Worm (Caenorhabditis elegans) whole organism, L1 larva: Measurements from ENCODE around the gene ZK154.1.
A peak's percentile ranks its signal among the peaks of the same experiment; 100 is the strongest.

Source experiments
- C04F5.9 ChIP-seq: sonication (generic microtip); optimal IDR thresholded peaks from 2 replicates; lab custom pipeline; 2016; ENCODE audit warnings: missing genetic modification characterization, missing compliant biosample characterization
- C34B4.2 ChIP-seq: sonication (generic microtip); optimal IDR thresholded peaks from 2 replicates; lab custom pipeline; 2017; ENCODE audit warnings: mild to moderate bottlenecking, missing genetic modification characterization, missing compliant biosample characterization
- F16B12.6 ChIP-seq: fragments of 150-350 bp; optimal IDR thresholded peaks from 2 replicates; lab custom pipeline; 2014; ENCODE audit warnings: missing biosample characterization, missing genetic modification characterization
- aha-1 ChIP-seq: fragments of 150-350 bp; optimal IDR thresholded peaks from 2 replicates; lab custom pipeline; 2014; ENCODE audit warnings: missing biosample characterization, missing genetic modification characterization
- alr-1 ChIP-seq: fragments of 200-800 bp; sonication (Bioruptor generic); optimal IDR thresholded peaks from 2 replicates; lab custom pipeline; 2018; ENCODE audit warnings: borderline replicate concordance, mild to moderate bottlenecking, missing genetic modification characterization, missing compliant biosample characterization
- ceh-63 ChIP-seq: fragments of 200-800 bp; sonication (Bioruptor generic); optimal IDR thresholded peaks from 2 replicates; lab custom pipeline; 2018; ENCODE audit warnings: mild to moderate bottlenecking, missing genetic modification characterization, missing compliant biosample characterization
- ceh-8 ChIP-seq: fragments of 200-800 bp; sonication (Bioruptor generic); optimal IDR thresholded peaks from 2 replicates; lab custom pipeline; 2018; ENCODE audit warnings: mild to moderate bottlenecking, missing genetic modification characterization, moderate library complexity, missing compliant biosample characterization
- ceh-82 ChIP-seq, 3 experiments: fragments of 150-350 bp in 1 of 3; sonication (generic microtip) in 2 of 3; optimal IDR thresholded peaks; 2 replicates each; lab custom pipeline; 2014 to 2017; ENCODE audit warnings: missing biosample characterization in 3 of 3, missing genetic modification characterization in 3 of 3
- ces-1 ChIP-seq: fragments of 150-350 bp; optimal IDR thresholded peaks from 2 replicates; lab custom pipeline; 2014; ENCODE audit warnings: missing biosample characterization, missing genetic modification reagents, missing genetic modification characterization
- dpl-1 ChIP-seq, 3 experiments: fragments of 150-350 bp in 2 of 3; sonication (generic microtip) in 1 of 3; optimal IDR thresholded peaks; 2 replicates each; lab custom pipeline; 2014 to 2017; ENCODE audit warnings: missing biosample characterization in 3 of 3, missing genetic modification characterization in 3 of 3, missing genetic modification reagents in 3 of 3
- efl-1 ChIP-seq, 4 experiments: fragments of 150-350 bp; optimal IDR thresholded peaks in 3 of 4; peaks in 1 of 4; 1 replicate in 1 of 4; 2 replicates in 3 of 4; lab custom pipeline; 2014; ENCODE audit warnings: missing biosample characterization in 2 of 4, missing genetic modification characterization in 2 of 4, missing genetic modification reagents in 2 of 4
- egl-27 ChIP-seq, 2 experiments: fragments of 150-350 bp in 1 of 2; sonication (generic microtip); optimal IDR thresholded peaks; 3 replicates each; lab custom pipeline; 2017 to 2018; ENCODE audit warnings: missing biosample characterization in 2 of 2, missing genetic modification characterization in 2 of 2, missing genetic modification reagents in 2 of 2
- elt-2 ChIP-seq: sonication (generic microtip); optimal IDR thresholded peaks from 2 replicates; lab custom pipeline; 2016; ENCODE audit warnings: missing genetic modification characterization, mild to moderate bottlenecking, inconsistent platforms, missing compliant biosample characterization, missing genetic modification reagents
- elt-3 ChIP-seq, 6 experiments: fragments of 150-350 bp in 1 of 6; sonication (generic microtip); optimal IDR thresholded peaks; 2 replicates each; lab custom pipeline; 2017 to 2018; ENCODE audit warnings: missing biosample characterization in 6 of 6, missing genetic modification characterization in 6 of 6, inconsistent platforms in 1 of 6
- fkh-10 ChIP-seq: sonication (generic microtip); optimal IDR thresholded peaks from 2 replicates; lab custom pipeline; 2017; ENCODE audit warnings: missing biosample characterization, missing genetic modification reagents, missing genetic modification characterization
- grh-1 ChIP-seq: fragments of 200-800 bp; sonication (Bioruptor generic); IDR thresholded peaks from 2 replicates; pipeline ENCODE4 v1.3.6; 2022; ENCODE audit warnings: missing genetic modification reagents, missing genetic modification characterization, missing compliant biosample characterization
- isw-1 ChIP-seq: fragments of 200-800 bp; sonication (Bioruptor generic); IDR thresholded peaks from 2 replicates; pipeline ENCODE4 v1.3.6; 2022; ENCODE audit warnings: missing genetic modification characterization, missing compliant biosample characterization
- jun-1 ChIP-seq: fragments of 150-350 bp; optimal IDR thresholded peaks from 2 replicates; lab custom pipeline; 2014; ENCODE audit warnings: missing biosample characterization, missing genetic modification reagents, missing genetic modification characterization
- lin-14 ChIP-seq: fragments of 200-800 bp; sonication (Bioruptor generic); optimal IDR thresholded peaks from 2 replicates; lab custom pipeline; 2018; ENCODE audit warnings: mild to moderate bottlenecking, missing genetic modification characterization, moderate library complexity, missing compliant biosample characterization
- lin-15B ChIP-seq: fragments of 150-350 bp; sonication (generic microtip); optimal IDR thresholded peaks from 3 replicates; lab custom pipeline; 2014; ENCODE audit warnings: missing biosample characterization, missing genetic modification characterization
- lin-35 ChIP-seq, 2 experiments: fragments of 150-350 bp; optimal IDR thresholded peaks; 2 replicates each; lab custom pipeline; 2014; ENCODE audit warnings: missing biosample characterization in 2 of 2, missing genetic modification characterization in 2 of 2, missing genetic modification reagents in 2 of 2
- lin-39 ChIP-seq: fragments of 150-350 bp; optimal IDR thresholded peaks from 2 replicates; lab custom pipeline; 2014; ENCODE audit warnings: missing biosample characterization, missing genetic modification reagents, missing genetic modification characterization
- lir-3 ChIP-seq: sonication (generic microtip); optimal IDR thresholded peaks from 2 replicates; lab custom pipeline; 2016; ENCODE audit warnings: mild to moderate bottlenecking, missing genetic modification characterization, moderate library complexity, missing compliant biosample characterization; ENCODE audit not compliant: poor library complexity
- mab-9 ChIP-seq: fragments of 200-800 bp; sonication (Bioruptor generic); IDR thresholded peaks from 2 replicates; pipeline ENCODE4 v1.3.6; 2022; ENCODE audit warnings: missing genetic modification reagents, missing genetic modification characterization, missing compliant biosample characterization
- mef-2 ChIP-seq: fragments of 150-350 bp; optimal IDR thresholded peaks from 2 replicates; lab custom pipeline; 2014; ENCODE audit warnings: missing biosample characterization, missing genetic modification characterization
- mep-1 ChIP-seq: fragments of 150-350 bp; optimal IDR thresholded peaks from 2 replicates; lab custom pipeline; 2014; ENCODE audit warnings: missing biosample characterization, missing genetic modification characterization
- nhr-11 ChIP-seq: fragments of 150-350 bp; optimal IDR thresholded peaks from 2 replicates; lab custom pipeline; 2014; ENCODE audit warnings: missing biosample characterization, missing genetic modification characterization
- nhr-19 ChIP-seq: fragments of 200-800 bp; sonication (Bioruptor generic); conservative IDR thresholded peaks from 2 replicates; pipeline ENCODE4 v1.3.6; 2022; ENCODE audit warnings: missing genetic modification characterization, missing compliant biosample characterization
- nhr-28 ChIP-seq: fragments of 150-350 bp; optimal IDR thresholded peaks from 2 replicates; lab custom pipeline; 2014; ENCODE audit warnings: missing biosample characterization, missing genetic modification characterization
- nhr-71 ChIP-seq: sonication (generic microtip); optimal IDR thresholded peaks from 2 replicates; lab custom pipeline; 2016; ENCODE audit warnings: mild to moderate bottlenecking, missing genetic modification characterization, moderate library complexity, missing compliant biosample characterization
- nhr-77 ChIP-seq: fragments of 150-350 bp; optimal IDR thresholded peaks from 2 replicates; lab custom pipeline; 2014; ENCODE audit warnings: missing biosample characterization, missing genetic modification characterization
- nhr-85 ChIP-seq: sonication (generic microtip); peaks from one replicate; lab custom pipeline; 2016; ENCODE audit warnings: missing genetic modification characterization, inconsistent platforms, missing compliant biosample characterization
- nhr-90 ChIP-seq: sonication (generic microtip); optimal IDR thresholded peaks from 2 replicates; lab custom pipeline; 2016; ENCODE audit warnings: mild to moderate bottlenecking, missing genetic modification characterization, missing compliant biosample characterization; ENCODE audit not compliant: poor library complexity
- pag-3 ChIP-seq: sonication (generic microtip); optimal IDR thresholded peaks from 2 replicates; lab custom pipeline; 2017; ENCODE audit warnings: missing genetic modification characterization, mild to moderate bottlenecking, missing compliant biosample characterization, antibody characterized with exemption, borderline replicate concordance; ENCODE audit not compliant: insufficient read depth
- pax-3 ChIP-seq: fragments of 200-800 bp; sonication (Bioruptor generic); optimal IDR thresholded peaks from 2 replicates; lab custom pipeline; 2018; ENCODE audit warnings: mild to moderate bottlenecking, missing genetic modification characterization, moderate library complexity, missing compliant biosample characterization
- pqm-1 ChIP-seq: sonication (generic microtip); optimal IDR thresholded peaks from 3 replicates; lab custom pipeline; 2017; ENCODE audit warnings: missing biosample characterization, missing genetic modification characterization
- rnt-1 ChIP-seq: sonication (generic microtip); optimal IDR thresholded peaks from 2 replicates; lab custom pipeline; 2016; ENCODE audit warnings: mild to moderate bottlenecking, missing genetic modification characterization, moderate library complexity, missing compliant biosample characterization
- skn-1 ChIP-seq: fragments of 150-350 bp; optimal IDR thresholded peaks from 2 replicates; lab custom pipeline; 2014; ENCODE audit warnings: missing biosample characterization, missing genetic modification characterization
- snpc-4 ChIP-seq: fragments of 150-350 bp; optimal IDR thresholded peaks from 2 replicates; lab custom pipeline; 2014; ENCODE audit warnings: missing biosample characterization, missing genetic modification characterization
- snu-23 ChIP-seq: sonication (generic microtip); optimal IDR thresholded peaks from 2 replicates; lab custom pipeline; 2016; ENCODE audit warnings: missing genetic modification characterization, missing compliant biosample characterization
- sox-4 ChIP-seq: sonication (generic microtip); optimal IDR thresholded peaks from 2 replicates; lab custom pipeline; 2016; ENCODE audit warnings: missing genetic modification characterization, missing compliant biosample characterization
- sptf-1 ChIP-seq: fragments of 150-350 bp; optimal IDR thresholded peaks from 2 replicates; lab custom pipeline; 2014; ENCODE audit warnings: missing biosample characterization, missing genetic modification characterization
- swsn-7 ChIP-seq: sonication (generic microtip); optimal IDR thresholded peaks from 2 replicates; lab custom pipeline; 2016; ENCODE audit warnings: missing genetic modification characterization, missing compliant biosample characterization
- tbx-2 ChIP-seq: sonication (generic microtip); optimal IDR thresholded peaks from 2 replicates; lab custom pipeline; 2016; ENCODE audit warnings: missing genetic modification characterization, missing compliant biosample characterization
- unc-130 ChIP-seq: fragments of 150-350 bp; optimal IDR thresholded peaks from 2 replicates; lab custom pipeline; 2017; ENCODE audit warnings: missing biosample characterization, missing genetic modification characterization, inconsistent platforms
- vab-15 ChIP-seq: sonication (generic microtip); optimal IDR thresholded peaks from 2 replicates; lab custom pipeline; 2017; ENCODE audit warnings: missing genotype, mild to moderate bottlenecking, missing genetic modification characterization, missing compliant biosample characterization
- zag-1 ChIP-seq: fragments of 150-350 bp; optimal IDR thresholded peaks from 2 replicates; lab custom pipeline; 2014; ENCODE audit warnings: missing biosample characterization, missing genetic modification characterization
- ztf-11 ChIP-seq, 2 experiments: sonication (generic microtip); optimal IDR thresholded peaks; 2 replicates each; lab custom pipeline; 2016 to 2017; ENCODE audit warnings: missing genetic modification characterization in 2 of 2, missing biosample characterization in 1 of 2, missing compliant biosample characterization in 1 of 2
- ztf-4 ChIP-seq: fragments of 150-350 bp; optimal IDR thresholded peaks from 2 replicates; lab custom pipeline; 2014; ENCODE audit warnings: missing biosample characterization, missing genetic modification characterization

ZK154.1 gene

ce11 chrX:7814747-7815146 is 35.4 kb downstream of the ZK154.1 start (continued):
- TF ChIP-seq mab-9 (GFP tag; lab: Robert Waterston, UW), result no peak
- peak; percentile 53 for TF ChIP-seq nhr-19
- no peak for TF ChIP-seq swsn-7 (tag; lab: Kevin White, UChicago)
- no peak for TF ChIP-seq egl-27 (tag; optimal IDR thresholded peaks at IDR 0.05; lab: Kevin White, UChicago)
- no peak for TF ChIP-seq ceh-63 (GFP tag; lab: Kevin White, UChicago)
- TF ChIP-seq pax-3 (tag; lab: Kevin White, UChicago), result no peak
- TF ChIP-seq zag-1, result no peak
- TF ChIP-seq efl-1 (optimal IDR thresholded peaks at IDR 0.05; lab: Kevin White, UChicago), result peak; percentile 19 to 28
- TF ChIP-seq efl-1 (GFP tag; optimal IDR thresholded peaks at IDR 0.05 in 1 of 2; lab: Kevin White, UChicago), result peak in 1 of 2 experiments; percentile 74
- TF ChIP-seq skn-1 (tag; lab: Kevin White, UChicago), result no peak
- TF ChIP-seq isw-1 (GFP tag; lab: Robert Waterston, UW), result no peak
- TF ChIP-seq alr-1 (tag; lab: Kevin White, UChicago), result no peak
- no peak for TF ChIP-seq jun-1 (tag; lab: Kevin White, UChicago)
- peak; percentile 63 for TF ChIP-seq mep-1 (tag; lab: Kevin White, UChicago)
- TF ChIP-seq nhr-77 (tag; lab: Kevin White, UChicago), result no peak
- TF ChIP-seq elt-2 (tag; lab: Kevin White, UChicago), result peak; percentile 66
- no peak for TF ChIP-seq C34B4.2 (tag; lab: Kevin White, UChicago)
- no peak for TF ChIP-seq grh-1 (GFP tag; lab: Robert Waterston, UW)
- TF ChIP-seq lir-3, result peak; percentile 25
- no peak for TF ChIP-seq mef-2 (tag; lab: Kevin White, UChicago)
- TF ChIP-seq pag-3 (tag; lab: Kevin White, UChicago), result no peak
- TF ChIP-seq snpc-4 (tag; lab: Kevin White, UChicago), result no peak
- TF ChIP-seq nhr-11, result no peak
- peak in 1 of 2 experiments; percentile 53 for TF ChIP-seq lin-35 (GFP tag; optimal IDR thresholded peaks at IDR 0.05; lab: Kevin White, UChicago)
- TF ChIP-seq rnt-1 (tag; lab: Kevin White, UChicago), result no peak
- TF ChIP-seq snu-23, result peak; percentile 62
- TF ChIP-seq pqm-1 (tag; lab: Kevin White, UChicago), result no peak
- TF ChIP-seq ces-1 (GFP tag; lab: Kevin White, UChicago), result no peak
- no peak for TF ChIP-seq unc-130 (tag; lab: Kevin White, UChicago)
- TF ChIP-seq F16B12.6 (tag; lab: Kevin White, UChicago), result no peak
- no peak for TF ChIP-seq lin-15B (tag; lab: Kevin White, UChicago)
- TF ChIP-seq tbx-2 (tag; lab: Kevin White, UChicago), result no peak
- no peak for TF ChIP-seq fkh-10 (GFP tag; lab: Kevin White, UChicago)
- TF ChIP-seq ceh-8, result no peak
- peak in 5 of 6 experiments; percentile 11 to 71 (median 52) for TF ChIP-seq elt-3 (tag; optimal IDR thresholded peaks at IDR 0.05; lab: Kevin White, UChicago)
- TF ChIP-seq ztf-11 (tag; optimal IDR thresholded peaks at IDR 0.05; lab: Kevin White, UChicago), result no peak
- TF ChIP-seq ceh-82 (tag; optimal IDR thresholded peaks at IDR 0.05; lab: Kevin White, UChicago), result peak in 2 of 3 experiments; percentile 3 to 33
- TF ChIP-seq nhr-85 (tag; lab: Kevin White, UChicago), result peak; percentile 82
- no peak for TF ChIP-seq aha-1 (tag; lab: Kevin White, UChicago)
- no peak for TF ChIP-seq ztf-4 (tag; lab: Kevin White, UChicago)
- no peak for TF ChIP-seq dpl-1 (GFP tag; optimal IDR thresholded peaks at IDR 0.05; lab: Kevin White, UChicago)
- peak; percentile 73 for TF ChIP-seq lin-14
- TF ChIP-seq sptf-1 (tag; lab: Kevin White, UChicago), result no peak
- no peak for TF ChIP-seq nhr-28 (tag; lab: Kevin White, UChicago)
- TF ChIP-seq nhr-90 (tag; lab: Kevin White, UChicago), result peak; percentile 49
- no peak for TF ChIP-seq vab-15 (tag; lab: Kevin White, UChicago)
- TF ChIP-seq C04F5.9, result no peak
- no peak for TF ChIP-seq sox-4 (tag; lab: Kevin White, UChicago)
- no peak for TF ChIP-seq lin-39
- peak; percentile 63 for TF ChIP-seq nhr-71 (tag; lab: Kevin White, UChicago)
- TF ChIP-seq, all 84 proteins: peak for 19
